Fruit fly (Drosophila melanogaster): ENCODE results near the gene CG43088.

dm6 chrX:14712475-14712874 is 10.3 kb downstream of the CG43088 start:
- TF ChIP-seq CTCF (optimal IDR thresholded peaks at IDR 0.05) = peak; percentile 57 to 70
- TF ChIP-seq CG8478 (optimal IDR thresholded peaks at IDR 0.05) = no peak
